Fruit fly (Drosophila melanogaster) whole organism, embryonic: Measurements from ENCODE around the gene slow.

Source experiments
- ATbp ChIP-seq: fragments of 200-800 bp; sonication (Bioruptor generic); optimal IDR thresholded peaks from 2 replicates; lab custom pipeline; 2017; ENCODE audit warnings: missing biosample characterization, mild to moderate bottlenecking, missing genetic modification characterization, missing genetic modification reagents
- Abd-B ChIP-seq: fragments of 200-800 bp; sonication (Bioruptor generic); optimal IDR thresholded peaks from 2 replicates; lab custom pipeline; 2018; ENCODE audit warnings: missing biosample characterization, mild to moderate bottlenecking, missing genetic modification characterization, moderate library complexity
- Bgb ChIP-seq: fragments of 200-800 bp; sonication (Bioruptor generic); IDR thresholded peaks from 2 replicates; pipeline ENCODE4 v1.3.6; 2022; ENCODE audit warnings: missing biosample characterization, missing genetic modification characterization; ENCODE audit not compliant: partially characterized antibody
- Bteb2 ChIP-seq: fragments of 200-800 bp; sonication (Bioruptor generic); optimal IDR thresholded peaks from 2 replicates; lab custom pipeline; 2016; ENCODE audit warnings: missing biosample characterization, missing genetic modification characterization
- CG10654 ChIP-seq: fragments of 200-800 bp; sonication (Bioruptor generic); optimal IDR thresholded peaks from 2 replicates; lab custom pipeline; 2016; ENCODE audit warnings: missing biosample characterization, missing genetic modification characterization
- CG11504 ChIP-seq: fragments of 200-800 bp; sonication (Bioruptor generic); optimal IDR thresholded peaks from 3 replicates; lab custom pipeline; 2019; ENCODE audit warnings: missing biosample characterization, mild to moderate bottlenecking, missing genetic modification characterization, moderate library complexity
- CG13624 ChIP-seq: fragments of 200-800 bp; sonication (Bioruptor generic); optimal IDR thresholded peaks from 2 replicates; lab custom pipeline; 2016; ENCODE audit warnings: missing biosample characterization, missing genetic modification characterization
- CG15011 ChIP-seq: fragments of 200-800 bp; sonication (Bioruptor generic); optimal IDR thresholded peaks from 3 replicates; lab custom pipeline; 2018; ENCODE audit warnings: missing biosample characterization, mild to moderate bottlenecking, missing genetic modification characterization
- CG15269 ChIP-seq: fragments of 200-800 bp; sonication (Bioruptor generic); optimal IDR thresholded peaks from 2 replicates; lab custom pipeline; 2018; ENCODE audit warnings: missing biosample characterization, mild to moderate bottlenecking, missing genetic modification characterization, moderate library complexity
- CG17385 ChIP-seq: fragments of 200-800 bp; sonication (Bioruptor generic); optimal IDR thresholded peaks from 3 replicates; lab custom pipeline; 2018; ENCODE audit warnings: missing biosample characterization, mild to moderate bottlenecking, missing genetic modification characterization
- CG3065 ChIP-seq: fragments of 200-800 bp; sonication (Bioruptor generic); optimal IDR thresholded peaks from 2 replicates; lab custom pipeline; 2016; ENCODE audit warnings: missing biosample characterization, missing genetic modification characterization
- CG31365 ChIP-seq: fragments of 200-800 bp; sonication (Bioruptor generic); optimal IDR thresholded peaks from 2 replicates; lab custom pipeline; 2018; ENCODE audit warnings: missing biosample characterization, mild to moderate bottlenecking, missing genetic modification characterization
- CG32767 ChIP-seq: fragments of 200-800 bp; sonication (Bioruptor generic); IDR thresholded peaks from 2 replicates; pipeline ENCODE4 v1.3.6; 2022; ENCODE audit warnings: missing biosample characterization, missing genetic modification characterization
- CG34422 ChIP-seq: fragments of 200-800 bp; sonication (Bioruptor generic); IDR thresholded peaks from 3 replicates; pipeline ENCODE4 v1.3.6; 2022; ENCODE audit warnings: missing biosample characterization, missing genetic modification characterization
- CG3838 ChIP-seq: fragments of 200-800 bp; sonication (Bioruptor generic); optimal IDR thresholded peaks from 3 replicates; lab custom pipeline; 2016; ENCODE audit warnings: missing biosample characterization, missing genetic modification characterization
- CG42726 ChIP-seq: fragments of 200-800 bp; sonication (Bioruptor generic); IDR thresholded peaks from 2 replicates; pipeline ENCODE4 v1.3.6; 2022; ENCODE audit warnings: missing biosample characterization, missing genetic modification characterization; ENCODE audit not compliant: partially characterized antibody
- CG5180 ChIP-seq: fragments of 200-800 bp; sonication (Bioruptor generic); optimal IDR thresholded peaks from 3 replicates; lab custom pipeline; 2017; ENCODE audit warnings: missing biosample characterization, missing genetic modification characterization, mild to moderate bottlenecking, moderate library complexity, missing genetic modification reagents
- CG5953 ChIP-seq: fragments of 200-800 bp; sonication (Bioruptor generic); IDR thresholded peaks from 2 replicates; pipeline ENCODE4 v1.3.6; 2022; ENCODE audit warnings: missing biosample characterization, missing genetic modification characterization
- CG7372 ChIP-seq: fragments of 200-800 bp; sonication (Bioruptor generic); IDR thresholded peaks from 2 replicates; pipeline ENCODE4 v1.3.6; 2022; ENCODE audit warnings: missing biosample characterization, missing genetic modification characterization
- CG7556 ChIP-seq: fragments of 200-800 bp; sonication (Bioruptor generic); optimal IDR thresholded peaks from 2 replicates; lab custom pipeline; 2017; ENCODE audit warnings: missing biosample characterization, mild to moderate bottlenecking, missing genetic modification characterization
- CG7745 ChIP-seq: fragments of 200-800 bp; sonication (Bioruptor generic); optimal IDR thresholded peaks from 2 replicates; lab custom pipeline; 2018; ENCODE audit warnings: missing biosample characterization, mild to moderate bottlenecking, missing genetic modification characterization, moderate library complexity
- CHES-1-like ChIP-seq: fragments of 200-800 bp; sonication (Bioruptor generic); optimal IDR thresholded peaks from 2 replicates; lab custom pipeline; 2016; ENCODE audit warnings: missing biosample characterization, missing genetic modification characterization
- CTCF ChIP-seq: fragments of 200-800 bp; sonication (Bioruptor generic); optimal IDR thresholded peaks from 2 replicates; lab custom pipeline; 2017; ENCODE audit warnings: missing biosample characterization, mild to moderate bottlenecking, missing genetic modification characterization, moderate library complexity
- Dip3 ChIP-seq: fragments of 200-800 bp; sonication (Bioruptor generic); optimal IDR thresholded peaks from 3 replicates; lab custom pipeline; 2016; ENCODE audit warnings: missing biosample characterization, missing genetic modification characterization
- Doc3 ChIP-seq: fragments of 200-800 bp; sonication (Bioruptor generic); IDR thresholded peaks from 3 replicates; pipeline ENCODE4 v1.3.6; 2022; ENCODE audit warnings: missing biosample characterization, missing genetic modification characterization; ENCODE audit not compliant: partially characterized antibody
- Fer1 ChIP-seq: fragments of 200-800 bp; sonication (Bioruptor generic); optimal IDR thresholded peaks from 2 replicates; lab custom pipeline; 2017; ENCODE audit warnings: missing biosample characterization, mild to moderate bottlenecking, missing genetic modification characterization
- Hr78 ChIP-seq, 2 experiments: fragments of 200-800 bp in 1 of 2; fragments of >200 bp in 1 of 2; sonication (Bioruptor generic) in 1 of 2; optimal IDR thresholded peaks; 2 replicates each; lab custom pipeline; 2017 to 2019; ENCODE audit warnings: missing biosample characterization in 2 of 2, missing genetic modification characterization in 2 of 2, mild to moderate bottlenecking in 1 of 2, moderate library complexity in 1 of 2
- NK7.1 ChIP-seq: fragments of 200-800 bp; sonication (Bioruptor generic); optimal IDR thresholded peaks from 3 replicates; lab custom pipeline; 2016; ENCODE audit warnings: missing biosample characterization, missing genetic modification characterization
- Nf-YB ChIP-seq: fragments of 200-800 bp; sonication (Bioruptor generic); optimal IDR thresholded peaks from 3 replicates; lab custom pipeline; 2019; ENCODE audit warnings: missing biosample characterization, mild to moderate bottlenecking, missing genetic modification characterization, moderate library complexity
- Pdp1 ChIP-seq, 2 experiments: fragments of 200-800 bp; sonication (Bioruptor generic); optimal IDR thresholded peaks; 3 replicates each; lab custom pipeline; 2016; ENCODE audit warnings: missing biosample characterization in 2 of 2, missing genetic modification characterization in 2 of 2, mild to moderate bottlenecking in 1 of 2, moderate library complexity in 1 of 2
- Poxn ChIP-seq: fragments of 200-800 bp; sonication (Bioruptor generic); IDR thresholded peaks from 2 replicates; pipeline ENCODE4 v1.3.6; 2022; ENCODE audit warnings: missing biosample characterization, missing genetic modification characterization
- Rfx ChIP-seq: fragments of 200-800 bp; sonication (Bioruptor generic); IDR thresholded peaks from 2 replicates; pipeline ENCODE4 v1.3.6; 2022; ENCODE audit warnings: missing biosample characterization, missing genetic modification characterization
- Sry-δ ChIP-seq: fragments of 200-800 bp; sonication (Bioruptor generic); optimal IDR thresholded peaks from 2 replicates; lab custom pipeline; 2016; ENCODE audit warnings: missing biosample characterization, missing genetic modification characterization
- amos ChIP-seq: fragments of 200-800 bp; sonication (Bioruptor generic); IDR thresholded peaks from 2 replicates; pipeline ENCODE4 v1.3.6; 2022; ENCODE audit warnings: missing biosample characterization, missing genetic modification characterization; ENCODE audit not compliant: partially characterized antibody
- az2 ChIP-seq: fragments of 200-800 bp; sonication (Bioruptor generic); optimal IDR thresholded peaks from 3 replicates; lab custom pipeline; 2016; ENCODE audit warnings: missing biosample characterization, missing genetic modification characterization
- bowl ChIP-seq: fragments of 200-800 bp; sonication (Bioruptor generic); IDR thresholded peaks from 2 replicates; pipeline ENCODE4 v1.3.6; 2022; ENCODE audit warnings: missing biosample characterization, missing genetic modification characterization
- disco-r ChIP-seq: fragments of 200-800 bp; sonication (Bioruptor generic); optimal IDR thresholded peaks from 2 replicates; lab custom pipeline; 2016; ENCODE audit warnings: missing biosample characterization, missing genetic modification characterization
- dmrt99B ChIP-seq: fragments of 200-800 bp; sonication (Bioruptor generic); optimal IDR thresholded peaks from 2 replicates; lab custom pipeline; 2018; ENCODE audit warnings: missing biosample characterization, mild to moderate bottlenecking, missing genetic modification characterization, moderate library complexity
- dysf ChIP-seq: fragments of 200-800 bp; sonication (Bioruptor generic); IDR thresholded peaks from 3 replicates; pipeline ENCODE4 v1.3.6; 2022; ENCODE audit warnings: missing biosample characterization, missing genetic modification characterization
- emc ChIP-seq: fragments of 200-800 bp; sonication (Bioruptor generic); optimal IDR thresholded peaks from 2 replicates; lab custom pipeline; 2016; ENCODE audit warnings: missing biosample characterization, missing genetic modification characterization
- eve ChIP-seq, 2 experiments: fragments of >200 bp; optimal IDR thresholded peaks; 2 replicates each; lab custom pipeline; 2017; ENCODE audit warnings: missing biosample characterization in 2 of 2, missing genetic modification characterization in 2 of 2
- gfzf ChIP-seq: fragments of 200-800 bp; sonication (Bioruptor generic); optimal IDR thresholded peaks from 2 replicates; lab custom pipeline; 2016; ENCODE audit warnings: missing biosample characterization, mild to moderate bottlenecking, missing genetic modification characterization, moderate library complexity
- ham ChIP-seq: fragments of 200-800 bp; sonication (Bioruptor generic); IDR thresholded peaks from 2 replicates; pipeline ENCODE4 v1.3.6; 2022; ENCODE audit warnings: missing biosample characterization, missing genetic modification characterization
- jigr1 ChIP-seq: fragments of 200-800 bp; sonication (Bioruptor generic); IDR thresholded peaks from 3 replicates; pipeline ENCODE4 v1.3.6; 2022; ENCODE audit warnings: missing biosample characterization, missing genetic modification characterization
- org-1 ChIP-seq: fragments of 200-800 bp; sonication (Bioruptor generic); optimal IDR thresholded peaks from 2 replicates; lab custom pipeline; 2017; ENCODE audit warnings: missing biosample characterization, missing genetic modification characterization
- pho ChIP-seq: fragments of 200-800 bp; sonication (Bioruptor generic); optimal IDR thresholded peaks from 2 replicates; lab custom pipeline; 2016; ENCODE audit warnings: missing biosample characterization, missing genetic modification characterization
- pita ChIP-seq: fragments of 200-800 bp; sonication (Bioruptor generic); optimal IDR thresholded peaks from 2 replicates; lab custom pipeline; 2017; ENCODE audit warnings: missing biosample characterization, mild to moderate bottlenecking, missing genetic modification characterization
- sens ChIP-seq: fragments of 200-800 bp; sonication (Bioruptor generic); peaks from one replicate; lab custom pipeline; 2016; ENCODE audit warnings: missing biosample characterization, missing genetic modification characterization
- stc ChIP-seq: fragments of 200-800 bp; sonication (Bioruptor generic); IDR thresholded peaks from 2 replicates; pipeline ENCODE4 v1.3.6; 2022; ENCODE audit warnings: missing biosample characterization, missing genetic modification characterization
- tin ChIP-seq: fragments of 200-800 bp; sonication (Bioruptor generic); optimal IDR thresholded peaks from 3 replicates; lab custom pipeline; 2016; ENCODE audit warnings: missing biosample characterization, missing genetic modification characterization
- tna ChIP-seq: fragments of 200-800 bp; sonication (Bioruptor generic); IDR thresholded peaks from 2 replicates; pipeline ENCODE4 v1.3.6; 2022; ENCODE audit warnings: missing biosample characterization, missing genetic modification characterization; ENCODE audit not compliant: partially characterized antibody
- tx ChIP-seq: fragments of 200-800 bp; sonication (Bioruptor generic); optimal IDR thresholded peaks from 2 replicates; lab custom pipeline; 2016; ENCODE audit warnings: missing biosample characterization, missing genetic modification characterization

The slow gene

dm6 chr3L:4405922-4406321, 21.7 kb downstream of the slow start, which contains the start of gene CG15019 (continued):
- TF ChIP-seq ATbp (GFP tag; lab: Kevin White, UChicago) = no peak
- TF ChIP-seq tna (GFP tag; lab: Robert Waterston, UW) = peak; percentile 11; the same call in 1 of the 2 replicates
- no peak for TF ChIP-seq org-1
- TF ChIP-seq CG10654 (GFP tag; lab: Kevin White, UChicago) = no peak
- no peak for TF ChIP-seq CG15011 (GFP tag; lab: Kevin White, UChicago)
- no peak for TF ChIP-seq CG5953
- no peak for TF ChIP-seq az2
- TF ChIP-seq Pdp1 (GFP tag; optimal IDR thresholded peaks at IDR 0.05; lab: Kevin White, UChicago) = peak in 1 of 2 experiments; percentile 6
- no peak for TF ChIP-seq bowl (GFP tag; lab: Robert Waterston, UW)
- no peak for TF ChIP-seq stc
- no peak for TF ChIP-seq CG3065
- TF ChIP-seq eve (GFP tag; optimal IDR thresholded peaks at IDR 0.05; lab: Kevin White, UChicago) = peak in 1 of 2 experiments; percentile 43
- no peak for TF ChIP-seq CG7745 (tag; lab: Kevin White, UChicago)
- TF ChIP-seq Hr78 (GFP tag; optimal IDR thresholded peaks at IDR 0.05; lab: Kevin White, UChicago) = peak in 1 of 2 experiments; percentile 60
- TF ChIP-seq CG17385 (GFP tag; lab: Kevin White, UChicago) = no peak
- TF ChIP-seq CG13624 = peak; percentile 20
- no peak for TF ChIP-seq CHES-1-like (GFP tag; lab: Kevin White, UChicago)
- TF ChIP-seq Doc3 (GFP tag; lab: Robert Waterston, UW) = peak; percentile 50; the same call in 1 of the 3 replicates
- no peak for TF ChIP-seq CG7556
- peak; percentile 71 for TF ChIP-seq Bgb (GFP tag; lab: Robert Waterston, UW)
- peak; percentile 81; the same call in 1 of the 2 replicates for TF ChIP-seq amos (GFP tag; lab: Robert Waterston, UW)
- 0 out of 2 replicates have a peak, but pooled peaks have one; percentile 14 for TF ChIP-seq Rfx (GFP tag; lab: Robert Waterston, UW)
- TF ChIP-seq jigr1 (GFP tag; lab: Robert Waterston, UW) = no peak
- TF ChIP-seq Dip3 (GFP tag; lab: Kevin White, UChicago) = no peak
- TF ChIP-seq ham (GFP tag; lab: Robert Waterston, UW) = no peak
- no peak for TF ChIP-seq pita (GFP tag; lab: Kevin White, UChicago)
- no peak for TF ChIP-seq tx
- TF ChIP-seq CG15269 (tag; lab: Kevin White, UChicago) = no peak
- TF ChIP-seq gfzf (GFP tag; lab: Kevin White, UChicago) = no peak
- TF ChIP-seq emc = no peak
- TF ChIP-seq Abd-B (GFP tag; lab: Kevin White, UChicago) = no peak
- TF ChIP-seq Poxn (GFP tag; lab: Robert Waterston, UW) = no peak
- no peak for TF ChIP-seq NK7.1
- no peak for TF ChIP-seq CG7372 (GFP tag; lab: Robert Waterston, UW)
- no peak for TF ChIP-seq CG11504 (tag; lab: Kevin White, UChicago)
- TF ChIP-seq CG42726 (GFP tag; lab: Robert Waterston, UW) = no peak
- TF ChIP-seq CG31365 (tag; lab: Kevin White, UChicago) = no peak
- TF ChIP-seq disco-r (GFP tag; lab: Kevin White, UChicago) = no peak
- TF ChIP-seq Fer1 (GFP tag; lab: Kevin White, UChicago) = no peak
- TF ChIP-seq pho (GFP tag; lab: Kevin White, UChicago) = no peak
- peak; percentile 78 for TF ChIP-seq Sry-δ (GFP tag; lab: Kevin White, UChicago)
- TF ChIP-seq tin (GFP tag; lab: Kevin White, UChicago) = no peak
- no peak for TF ChIP-seq CG34422 (GFP tag; lab: Robert Waterston, UW)
- TF ChIP-seq CTCF (GFP tag; lab: Kevin White, UChicago) = no peak
- no peak for TF ChIP-seq CG5180 (GFP tag; lab: Kevin White, UChicago)
- no peak for TF ChIP-seq Nf-YB (GFP tag; lab: Kevin White, UChicago)
- TF ChIP-seq dmrt99B = no peak
- TF ChIP-seq CG3838 = no peak
- no peak for TF ChIP-seq sens (GFP tag; lab: Kevin White, UChicago)
- no peak for TF ChIP-seq dysf
- TF ChIP-seq CG32767 (GFP tag; lab: Robert Waterston, UW) = no peak
- no peak for TF ChIP-seq Bteb2 (GFP tag; lab: Kevin White, UChicago)
